Worm (Caenorhabditis elegans): Measurements from ENCODE around the gene T21C9.13.

Gene T21C9.13

DNA sequence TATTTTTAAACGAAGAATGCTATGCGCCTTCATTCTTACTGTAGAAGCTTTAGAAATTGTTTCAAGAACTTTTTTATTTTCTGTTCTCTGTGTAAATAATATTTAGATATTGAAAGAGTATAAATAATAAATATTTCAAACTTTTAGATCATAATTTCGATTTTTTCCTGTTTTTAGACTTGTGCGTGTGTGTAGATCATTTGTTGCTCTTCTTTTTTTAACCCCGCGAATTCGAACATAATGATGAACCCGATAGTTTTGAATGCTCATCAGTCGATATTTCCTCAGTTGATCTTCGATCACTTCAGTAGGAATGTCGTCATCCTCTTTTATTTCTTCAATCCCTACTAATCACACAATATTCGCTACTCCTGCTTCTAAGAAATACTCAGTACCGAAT is at the start of gene T21C9.13:
TSS of gene T21C9.13 (plus strand) at position 33 of the 400 bp plus-strand sequence.
- TF ChIP-seq elt-1 (tag; optimal IDR thresholded peaks at IDR 0.05) (no peak), nhr-67 (tag; optimal IDR thresholded peaks at IDR 0.05) (no peak), zag-1 (tag; optimal IDR thresholded peaks at IDR 0.05) (no peak), lsy-12 (tag; optimal IDR thresholded peaks at IDR 0.05) (no peak), lin-39 (tag; optimal IDR thresholded peaks at IDR 0.05) (no peak), sea-2 (GFP tag; optimal IDR thresholded peaks at IDR 0.05) (no peak), nhr-23 (tag; optimal IDR thresholded peaks at IDR 0.05) (no peak), egl-27 (tag; optimal IDR thresholded peaks at IDR 0.05) (no peak), nhr-11 (tag; optimal IDR thresholded peaks at IDR 0.05) (no peak)

DNA sequence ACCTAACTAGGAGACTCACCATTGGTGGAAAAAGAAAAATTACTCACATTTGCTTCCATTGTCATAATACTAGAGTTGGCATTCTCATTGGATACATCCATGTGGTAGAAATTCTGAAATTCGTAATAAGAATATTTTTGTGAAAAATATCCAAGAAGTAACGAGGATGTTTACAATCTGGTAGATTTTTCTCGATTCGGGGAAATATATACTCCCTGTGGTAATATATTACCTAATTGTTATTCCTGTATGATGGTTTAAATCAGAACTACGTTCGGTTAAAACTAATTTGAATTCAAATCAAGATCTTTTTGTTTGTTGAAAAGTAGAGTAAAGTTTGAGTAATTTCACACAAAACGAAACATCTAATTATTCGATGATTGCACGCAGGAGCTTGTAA is 48.1 kb upstream of the T21C9.13 start, which contains the start of gene srd-34:
TSS of gene srd-34 (minus strand) at position 101 of the 400 bp plus-strand sequence.
- TF ChIP-seq nfya-1 (tag; optimal IDR thresholded peaks at IDR 0.05; ENCODE audit: insufficient read depth) (no peak), ceh-28 (tag; optimal IDR thresholded peaks at IDR 0.05) (no peak), egl-5 (tag; optimal IDR thresholded peaks at IDR 0.05) (no peak), nhr-12 (tag; optimal IDR thresholded peaks at IDR 0.05) (no peak), nhr-76 (tag; optimal IDR thresholded peaks at IDR 0.05) (no peak), unc-39 (tag; optimal IDR thresholded peaks at IDR 0.05) (no peak), ZK546.5 (tag; optimal IDR thresholded peaks at IDR 0.05) (no peak), nhr-28 (tag; optimal IDR thresholded peaks at IDR 0.05) (no peak), mdl-1 (tag; optimal IDR thresholded peaks at IDR 0.05) (no peak), nhr-237 (tag; optimal IDR thresholded peaks at IDR 0.05) (no peak), unc-62 (GFP tag; optimal IDR thresholded peaks at IDR 0.05) (no peak), ztf-11 (tag; optimal IDR thresholded peaks at IDR 0.05) (no peak)

ce11 chrV:10549717-10550116 is 47.3 kb upstream of the T21C9.13 start, which contains the start of gene F32G8.2:
TSS of gene F32G8.2 (plus strand) at chrV:10550017.
- TF ChIP-seq zag-1 (tag; optimal IDR thresholded peaks at IDR 0.05): no peak

- TF ChIP-seq nhr-12 (tag; optimal IDR thresholded peaks at IDR 0.05) (no peak), nhr-67 (tag; optimal IDR thresholded peaks at IDR 0.05) (no peak), tbx-2 (tag; optimal IDR thresholded peaks at IDR 0.05) (no peak), nhr-43 (tag; optimal IDR thresholded peaks at IDR 0.05; ENCODE audit: poor library complexity, severe bottlenecking) (no peak)
Measured at ce11 chrV:10555239-10555638, 41.8 kb upstream of the T21C9.13 start, which contains the start of gene F32G8.3. TSS of gene F32G8.3 (minus strand) at chrV:10555339.

DNA sequence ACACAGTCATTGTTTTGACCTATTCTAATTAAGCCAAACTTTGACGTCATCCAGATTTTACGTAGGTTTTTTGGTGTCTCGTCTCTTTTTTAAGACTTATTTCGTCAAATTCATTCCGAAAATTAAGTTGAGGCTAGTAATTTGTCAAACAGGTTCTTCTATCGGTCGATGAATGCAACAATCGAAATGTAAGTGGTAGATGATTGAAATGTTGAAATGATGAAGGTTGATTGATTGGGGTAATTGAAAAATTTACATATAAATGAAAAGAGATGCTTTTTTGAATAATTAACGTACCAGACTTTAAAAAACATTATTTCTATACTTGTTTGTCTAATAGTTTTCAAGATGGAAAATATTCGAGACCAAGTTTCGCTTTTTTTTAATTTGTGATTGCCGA is 40.7 kb upstream of the T21C9.13 start:
- TF ChIP-seq elt-2 (tag; optimal IDR thresholded peaks at IDR 0.05): no peak
- no peak for TF ChIP-seq fkh-10 (GFP tag; optimal IDR thresholded peaks at IDR 0.05)
- no peak for TF ChIP-seq nhr-25 (tag; optimal IDR thresholded peaks at IDR 0.05)
- no peak for TF ChIP-seq mdl-1 (tag; optimal IDR thresholded peaks at IDR 0.05)
- TF ChIP-seq mml-1 (tag; optimal IDR thresholded peaks at IDR 0.05): no peak
- TF ChIP-seq aly-2 (tag; optimal IDR thresholded peaks at IDR 0.05): no peak
- no peak for TF ChIP-seq elt-1 (tag; optimal IDR thresholded peaks at IDR 0.05)
- TF ChIP-seq fkh-2 (tag; optimal IDR thresholded peaks at IDR 0.05): no peak
- no peak for TF ChIP-seq R02D3.7 (tag; optimal IDR thresholded peaks at IDR 0.05)
- TF ChIP-seq pha-4 (tag; optimal IDR thresholded peaks at IDR 0.05): no peak
- TF ChIP-seq pqm-1 (tag; optimal IDR thresholded peaks at IDR 0.05): no peak
- no peak for TF ChIP-seq skn-1 (tag; optimal IDR thresholded peaks at IDR 0.05)
- TF ChIP-seq ama-1 (optimal IDR thresholded peaks at IDR 0.05): no peak
- no peak for TF ChIP-seq jun-1 (tag; optimal IDR thresholded peaks at IDR 0.05)
- TF ChIP-seq nhr-77 (tag; optimal IDR thresholded peaks at IDR 0.05): no peak
- no peak for TF ChIP-seq lsy-12 (tag; optimal IDR thresholded peaks at IDR 0.05)
- no peak for TF ChIP-seq nfya-1 (tag; optimal IDR thresholded peaks at IDR 0.05; ENCODE audit: insufficient read depth)
- TF ChIP-seq ceh-82 (tag; optimal IDR thresholded peaks at IDR 0.05): no peak
